Worm (Caenorhabditis elegans): ENCODE measurements around the gene dpy-4.

ce11 chrIV:14950468-14950867 lies 36.1 kb downstream of the dpy-4 start, which contains the start of gene Y41E3.22:
- no peak for TF ChIP-seq ama-1 (optimal IDR thresholded peaks at IDR 0.05)
- TF ChIP-seq nhr-11 (tag; optimal IDR thresholded peaks at IDR 0.05), result no peak
- TF ChIP-seq nhr-25 (tag; optimal IDR thresholded peaks at IDR 0.05), result no peak
- TF ChIP-seq nhr-12 (tag; optimal IDR thresholded peaks at IDR 0.05), result no peak

Data from whole organism, L2 larva.